Worm (Caenorhabditis elegans): ENCODE measurements around the gene C12D12.1.

DNA sequence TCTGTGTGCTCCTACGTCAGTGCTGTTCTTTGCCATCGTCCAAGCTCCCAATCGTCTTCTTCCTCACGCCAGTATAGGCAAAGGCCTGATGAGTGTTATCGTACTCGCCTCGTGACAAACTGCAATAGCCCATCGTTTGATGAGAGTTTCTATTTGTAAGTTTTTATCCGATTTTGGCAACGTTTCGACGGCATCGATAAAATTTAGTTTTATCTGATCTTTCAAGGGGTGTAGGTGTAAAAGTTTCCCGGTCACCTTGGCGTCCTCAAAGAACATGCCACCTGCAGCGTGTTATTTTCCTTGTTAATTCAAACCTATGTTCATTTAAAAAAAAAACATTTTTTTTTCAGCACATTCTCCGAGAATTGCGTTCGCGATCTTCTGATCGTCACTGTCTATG, 48.0 kb downstream of the C12D12.1 start:
- no peak for TF ChIP-seq B0310.2 (tag; optimal IDR thresholded peaks at IDR 0.05)
- TF ChIP-seq ama-1 (optimal IDR thresholded peaks at IDR 0.05): no peak
